Fruit fly (Drosophila melanogaster): ENCODE results near the gene CG5412.
A peak's percentile ranks its signal among the peaks of the same experiment; 100 is the strongest.

The CG5412 gene

dm6 chr3R:20574535-20574980, 2.3 kb upstream of the CG5412 start (continued):
- no peak for TF ChIP-seq Opbp (GFP tag; IDR thresholded peaks at IDR 0.05; ENCODE audit: partially characterized antibody)
- TF ChIP-seq Hand (GFP tag; optimal IDR thresholded peaks at IDR 0.05): peak; percentile 23
- TF ChIP-seq Fer2 (tag; optimal IDR thresholded peaks at IDR 0.05): no peak
- TF ChIP-seq seq (GFP tag; IDR thresholded peaks at IDR 0.05): no peak
- no peak for TF ChIP-seq NK7.1 (GFP tag; optimal IDR thresholded peaks at IDR 0.05)
- TF ChIP-seq Myb (GFP tag; optimal IDR thresholded peaks at IDR 0.05): no peak
- no peak for TF ChIP-seq D19A (tag; optimal IDR thresholded peaks at IDR 0.05)
- TF ChIP-seq dm (GFP tag; optimal IDR thresholded peaks at IDR 0.05): no peak
- TF ChIP-seq Dip3 (GFP tag; optimal IDR thresholded peaks at IDR 0.05): no peak
- no peak for TF ChIP-seq slp2 (GFP tag; optimal IDR thresholded peaks at IDR 0.05)
- TF ChIP-seq cas (GFP tag; IDR thresholded peaks at IDR 0.05): no peak
- TF ChIP-seq CG7745 (tag; optimal IDR thresholded peaks at IDR 0.05): no peak
- TF ChIP-seq tll (GFP tag; optimal IDR thresholded peaks at IDR 0.05): no peak
- TF ChIP-seq ap (GFP tag; IDR thresholded peaks at IDR 0.05): no peak
- TF ChIP-seq CG2120 (GFP tag; optimal IDR thresholded peaks at IDR 0.05): no peak
- TF ChIP-seq disco-r (GFP tag; optimal IDR thresholded peaks at IDR 0.05): no peak
- TF ChIP-seq CG15479 (GFP tag; optimal IDR thresholded peaks at IDR 0.05): no peak
- no peak for TF ChIP-seq Spps (tag; optimal IDR thresholded peaks at IDR 0.05)
- TF ChIP-seq nerfin-2 (GFP tag; IDR thresholded peaks at IDR 0.05; ENCODE audit: partially characterized antibody): no peak
- no peak for TF ChIP-seq CG10431 (GFP tag; optimal IDR thresholded peaks at IDR 0.05)
- no peak for TF ChIP-seq CG7839 (tag; optimal IDR thresholded peaks at IDR 0.05)
- no peak for TF ChIP-seq br (optimal IDR thresholded peaks at IDR 0.05)
- TF ChIP-seq Dll (GFP tag; IDR thresholded peaks at IDR 0.05; ENCODE audit: partially characterized antibody): no peak
- peak; percentile 51 for TF ChIP-seq CG15514 (GFP tag; optimal IDR thresholded peaks at IDR 0.05)
- TF ChIP-seq CG13894 (tag; optimal IDR thresholded peaks at IDR 0.05): peak; percentile 73
- TF ChIP-seq Neu2 (GFP tag; optimal IDR thresholded peaks at IDR 0.05; ENCODE audit: borderline replicate concordance): no peak
- TF ChIP-seq CG10267 (tag; optimal IDR thresholded peaks at IDR 0.05): no peak
- TF ChIP-seq onecut (GFP tag; IDR thresholded peaks at IDR 0.05): peak; percentile 8; the same call in 1 of the 2 replicates
- no peak for TF ChIP-seq CG3847 (GFP tag; IDR thresholded peaks at IDR 0.05)
- TF ChIP-seq Adf1 (GFP tag; IDR thresholded peaks at IDR 0.05): no peak; the same call in 1 of the 2 replicates
- TF ChIP-seq tap (tag; optimal IDR thresholded peaks at IDR 0.05): no peak
- no peak for TF ChIP-seq CG13123 (GFP tag; optimal IDR thresholded peaks at IDR 0.05)
- no peak for TF ChIP-seq ara (GFP tag; IDR thresholded peaks at IDR 0.05)
- no peak for TF ChIP-seq CG6689 (GFP tag; IDR thresholded peaks at IDR 0.05)
- TF ChIP-seq zf30C (GFP tag; optimal IDR thresholded peaks at IDR 0.05): peak; percentile 28
- TF ChIP-seq Dek (tag; optimal IDR thresholded peaks at IDR 0.05): peak; percentile 14
- TF ChIP-seq CG7556 (GFP tag; optimal IDR thresholded peaks at IDR 0.05): no peak
- TF ChIP-seq ken (GFP tag; IDR thresholded peaks at IDR 0.05): no peak
- TF ChIP-seq zfh2 (GFP tag; optimal IDR thresholded peaks at IDR 0.05): no peak
- peak; percentile 45; the same call in 1 of the 3 replicates for TF ChIP-seq gce (GFP tag; IDR thresholded peaks at IDR 0.05)
- no peak for TF ChIP-seq Ravus (GFP tag; IDR thresholded peaks at IDR 0.05)
- no peak for TF ChIP-seq CG11247 (GFP tag; IDR thresholded peaks at IDR 0.05)
- peak; percentile 53 for TF ChIP-seq CG17385 (GFP tag; optimal IDR thresholded peaks at IDR 0.05)
- peak; percentile 18 for TF ChIP-seq repo (GFP tag; optimal IDR thresholded peaks at IDR 0.05)
- no peak for TF ChIP-seq Dip2 (GFP tag; IDR thresholded peaks at IDR 0.05)
- TF ChIP-seq CG8089 (GFP tag; optimal IDR thresholded peaks at IDR 0.05): no peak
- no peak for TF ChIP-seq BtbVII (GFP tag; optimal IDR thresholded peaks at IDR 0.05)
- TF ChIP-seq Ada2b (GFP tag; IDR thresholded peaks at IDR 0.05): no peak
- peak; percentile 17 for TF ChIP-seq CG9727 (GFP tag; optimal IDR thresholded peaks at IDR 0.05)
- TF ChIP-seq sens (GFP tag): peak; percentile 54
- no peak for TF ChIP-seq CG33213 (GFP tag; optimal IDR thresholded peaks at IDR 0.05)
- TF ChIP-seq CG18599 (GFP tag; optimal IDR thresholded peaks at IDR 0.05): peak; percentile 54

Data from whole organism, embryonic.